Fruit fly (Drosophila melanogaster): ENCODE data around the gene Sfp24C1.

The Sfp24C1 gene

DNA sequence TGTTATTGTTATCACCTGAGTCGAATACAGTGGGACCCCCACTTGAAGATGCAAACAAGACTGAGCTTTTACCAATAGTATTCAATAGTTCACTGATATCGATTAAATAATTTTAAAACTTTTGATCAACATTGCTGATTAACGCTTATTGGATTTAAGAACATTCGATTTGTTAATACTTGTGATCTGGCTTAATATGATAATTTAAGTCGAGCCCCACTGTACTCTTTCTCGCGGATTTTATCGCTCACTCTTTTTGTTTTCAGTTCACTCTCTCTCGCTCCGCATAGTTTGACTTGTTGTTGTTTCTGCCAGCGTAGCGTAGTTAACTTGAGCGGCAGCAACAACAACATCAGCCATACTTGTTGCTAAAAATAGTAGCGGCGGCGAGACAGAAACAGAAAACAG is 44.8 kb upstream of the Sfp24C1 start (continued):
- no peak for TF ChIP-seq bbx (GFP tag; IDR thresholded peaks at IDR 0.05; ENCODE audit: partially characterized antibody)
- peak; percentile 99 for TF ChIP-seq CG9932 (GFP tag; IDR thresholded peaks at IDR 0.05)
- TF ChIP-seq CG42726 (GFP tag; IDR thresholded peaks at IDR 0.05; ENCODE audit: partially characterized antibody), result no peak
- peak; percentile 99 for TF ChIP-seq mirr (GFP tag; optimal IDR thresholded peaks at IDR 0.05)
- TF ChIP-seq CG10267 (tag; optimal IDR thresholded peaks at IDR 0.05), result peak; percentile 96
- peak; percentile 96 for TF ChIP-seq CG6175 (GFP tag; IDR thresholded peaks at IDR 0.05)
- TF ChIP-seq vnd (GFP tag; IDR thresholded peaks at IDR 0.05; ENCODE audit: partially characterized antibody), result no peak
- peak; percentile 93 for TF ChIP-seq CG7987 (GFP tag; optimal IDR thresholded peaks at IDR 0.05)
- TF ChIP-seq Optix (GFP tag; IDR thresholded peaks at IDR 0.05), result peak; percentile 97
- TF ChIP-seq pum (GFP tag; optimal IDR thresholded peaks at IDR 0.05), result peak; percentile 98
- no peak for TF ChIP-seq sc (optimal IDR thresholded peaks at IDR 0.05)
- peak; percentile 98 for TF ChIP-seq sc (GFP tag; optimal IDR thresholded peaks at IDR 0.05)
- peak; percentile 98 for TF ChIP-seq CG7786 (GFP tag; optimal IDR thresholded peaks at IDR 0.05)
- TF ChIP-seq yki (optimal IDR thresholded peaks at IDR 0.05), result peak; percentile 30
- peak; percentile 87 for TF ChIP-seq CG14965 (GFP tag; optimal IDR thresholded peaks at IDR 0.05; ENCODE audit: borderline replicate concordance)
- peak; percentile 98 for TF ChIP-seq Ssrp (tag; optimal IDR thresholded peaks at IDR 0.05)
- peak; percentile 97 for TF ChIP-seq CG3407 (GFP tag; optimal IDR thresholded peaks at IDR 0.05)
- peak; percentile 85 for TF ChIP-seq psq (GFP tag; optimal IDR thresholded peaks at IDR 0.05)
- peak; percentile 98 for TF ChIP-seq CG17568 (GFP tag; optimal IDR thresholded peaks at IDR 0.05)
- peak; percentile 91 for TF ChIP-seq CG11696 (GFP tag; IDR thresholded peaks at IDR 0.05)
- no peak for TF ChIP-seq Bgb (GFP tag; IDR thresholded peaks at IDR 0.05; ENCODE audit: partially characterized antibody)
- peak; percentile 98 for TF ChIP-seq CG9727 (GFP tag; optimal IDR thresholded peaks at IDR 0.05)
- peak; percentile 93 for TF ChIP-seq jigr1 (GFP tag; IDR thresholded peaks at IDR 0.05)
- peak; percentile 92 for TF ChIP-seq sim (GFP tag; IDR thresholded peaks at IDR 0.05)
- peak; percentile 99 for TF ChIP-seq dysf (GFP tag; IDR thresholded peaks at IDR 0.05)
- peak; percentile 96 for TF ChIP-seq CG6683 (GFP tag; optimal IDR thresholded peaks at IDR 0.05)
- peak; percentile 86 for TF ChIP-seq CG2116 (GFP tag; optimal IDR thresholded peaks at IDR 0.05)
- TF ChIP-seq CG6254 (GFP tag; optimal IDR thresholded peaks at IDR 0.05), result peak; percentile 96
- peak; percentile 98 for TF ChIP-seq CHES-1-like (GFP tag; optimal IDR thresholded peaks at IDR 0.05)
- peak in 1 of 2 experiments; percentile 98 for TF ChIP-seq Eip74EF (GFP tag; optimal IDR thresholded peaks at IDR 0.05)
- TF ChIP-seq CG9797 (GFP tag; optimal IDR thresholded peaks at IDR 0.05), result peak; percentile 64
- TF ChIP-seq Six4 (GFP tag; optimal IDR thresholded peaks at IDR 0.05), result peak; percentile 98
- TF ChIP-seq CG8388 (GFP tag; optimal IDR thresholded peaks at IDR 0.05), result peak; percentile 99
- TF ChIP-seq crc (GFP tag; optimal IDR thresholded peaks at IDR 0.05), result peak; percentile 98
- TF ChIP-seq cg (GFP tag; optimal IDR thresholded peaks at IDR 0.05), result no peak
- TF ChIP-seq CG5180 (GFP tag; optimal IDR thresholded peaks at IDR 0.05), result peak; percentile 92
- TF ChIP-seq bigmax (GFP tag; optimal IDR thresholded peaks at IDR 0.05), result peak; percentile 77
- peak; percentile 98 for TF ChIP-seq rib (GFP tag; IDR thresholded peaks at IDR 0.05)
- peak; percentile 96 for TF ChIP-seq CG10431 (GFP tag; optimal IDR thresholded peaks at IDR 0.05)
- no peak for TF ChIP-seq Tbp (GFP tag; optimal IDR thresholded peaks at IDR 0.05)
- TF ChIP-seq sisA (GFP tag; IDR thresholded peaks at IDR 0.05), result peak; percentile 98
- TF ChIP-seq CG9437 (GFP tag; optimal IDR thresholded peaks at IDR 0.05), result peak; percentile 93
- TF ChIP-seq chinmo (GFP tag; IDR thresholded peaks at IDR 0.05; ENCODE audit: partially characterized antibody), result peak; percentile 74; the same call in 1 of the 4 replicates
- TF ChIP-seq nerfin-2 (GFP tag; IDR thresholded peaks at IDR 0.05; ENCODE audit: partially characterized antibody), result no peak
- peak; percentile 99 for TF ChIP-seq CG32532 (GFP tag; IDR thresholded peaks at IDR 0.05)
- no peak for TF ChIP-seq ato (GFP tag; IDR thresholded peaks at IDR 0.05; ENCODE audit: partially characterized antibody)
- TF ChIP-seq Meics (GFP tag; optimal IDR thresholded peaks at IDR 0.05), result peak; percentile 98
- peak; percentile 99 for TF ChIP-seq CG12219 (GFP tag; optimal IDR thresholded peaks at IDR 0.05)
- TF ChIP-seq CG17385 (GFP tag; optimal IDR thresholded peaks at IDR 0.05), result peak; percentile 97
- peak; percentile 86 for TF ChIP-seq sr (GFP tag; IDR thresholded peaks at IDR 0.05)
